Fruit fly (Drosophila melanogaster): ENCODE measurements around the gene Prp5.

Prp5 gene

dm6 chrX:15379014-15379491 is 34.1 kb downstream of the Prp5 start, which contains the start of gene acj6:
Gene acj6, minus strand, starts transcription at chrX:15379064.
- no peak for TF ChIP-seq EcR (GFP tag; optimal IDR thresholded peaks at IDR 0.05)
- TF ChIP-seq usp (GFP tag; optimal IDR thresholded peaks at IDR 0.05): no peak
- TF ChIP-seq Dll (optimal IDR thresholded peaks at IDR 0.05): no peak
- no peak for TF ChIP-seq psq (optimal IDR thresholded peaks at IDR 0.05)
- no peak for TF ChIP-seq pan (optimal IDR thresholded peaks at IDR 0.05)
- TF ChIP-seq CG8478 (optimal IDR thresholded peaks at IDR 0.05): no peak

dm6 chrX:15380207-15380606 is 35.2 kb downstream of the Prp5 start:
- no peak for TF ChIP-seq pan (optimal IDR thresholded peaks at IDR 0.05)
- no peak for TF ChIP-seq psq (optimal IDR thresholded peaks at IDR 0.05)
- no peak for TF ChIP-seq EcR (GFP tag; optimal IDR thresholded peaks at IDR 0.05)
- TF ChIP-seq CG8478 (optimal IDR thresholded peaks at IDR 0.05): no peak
- TF ChIP-seq Dll (optimal IDR thresholded peaks at IDR 0.05): no peak
- no peak for TF ChIP-seq usp (GFP tag; optimal IDR thresholded peaks at IDR 0.05)

dm6 chrX:15383513-15384373 is 38.8 kb downstream of the Prp5 start:
- no peak for TF ChIP-seq EcR (GFP tag; optimal IDR thresholded peaks at IDR 0.05)
- no peak for TF ChIP-seq pan (optimal IDR thresholded peaks at IDR 0.05)
- no peak for TF ChIP-seq Dll (optimal IDR thresholded peaks at IDR 0.05)
- no peak for TF ChIP-seq usp (GFP tag; optimal IDR thresholded peaks at IDR 0.05)
- no peak for TF ChIP-seq psq (optimal IDR thresholded peaks at IDR 0.05)

- TF ChIP-seq psq (optimal IDR thresholded peaks at IDR 0.05) (no peak), usp (GFP tag; optimal IDR thresholded peaks at IDR 0.05) (no peak), Dll (optimal IDR thresholded peaks at IDR 0.05) (no peak), CG8478 (optimal IDR thresholded peaks at IDR 0.05) (no peak), EcR (GFP tag; optimal IDR thresholded peaks at IDR 0.05) (no peak), pan (optimal IDR thresholded peaks at IDR 0.05) (no peak)
These were observed 40.4 kb downstream of the Prp5 start, which contains the start of gene CG9164 for dm6 chrX:15385176-15386056. Gene CG9164, minus strand, starts transcription at chrX:15385441.

DNA sequence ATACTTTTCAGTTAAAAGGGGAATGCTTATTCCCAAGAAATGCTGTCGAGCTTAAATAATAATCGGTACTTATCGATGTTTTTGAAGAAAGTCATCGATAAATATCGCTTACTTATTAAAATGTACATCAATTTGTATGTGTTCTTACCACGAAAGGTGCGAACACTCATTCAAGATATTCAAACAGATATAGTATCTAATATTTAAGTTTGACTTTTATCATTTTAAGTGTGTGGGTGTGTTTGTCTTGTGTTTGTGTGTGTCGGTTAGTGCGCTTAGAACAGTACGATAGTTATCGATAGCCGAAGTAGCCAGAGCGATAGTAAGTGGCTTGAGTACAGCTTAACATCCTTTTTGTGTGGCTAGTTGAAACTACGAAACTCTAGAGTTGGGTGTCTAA is 42.4 kb downstream of the Prp5 start:
- no peak for TF ChIP-seq CG8478 (optimal IDR thresholded peaks at IDR 0.05)
- no peak for TF ChIP-seq usp (GFP tag; optimal IDR thresholded peaks at IDR 0.05)
- TF ChIP-seq Dll (optimal IDR thresholded peaks at IDR 0.05): no peak
- TF ChIP-seq psq (optimal IDR thresholded peaks at IDR 0.05): no peak
- TF ChIP-seq pan (optimal IDR thresholded peaks at IDR 0.05): no peak
- TF ChIP-seq EcR (GFP tag; optimal IDR thresholded peaks at IDR 0.05): no peak

Data from whole organism.